Fruit fly (Drosophila melanogaster) ovary, adult (tissue): Measurements from ENCODE around the gene Rtc1.

Experiments
- CG17801 ChIP-seq: fragments of 200-800 bp; optimal IDR thresholded peaks from 2 replicates; lab custom pipeline; 2019; ENCODE audit warnings: missing biosample characterization, mild to moderate bottlenecking, missing genetic modification characterization, moderate library complexity; ENCODE audit not compliant: partially characterized antibody

Gene Rtc1

DNA sequence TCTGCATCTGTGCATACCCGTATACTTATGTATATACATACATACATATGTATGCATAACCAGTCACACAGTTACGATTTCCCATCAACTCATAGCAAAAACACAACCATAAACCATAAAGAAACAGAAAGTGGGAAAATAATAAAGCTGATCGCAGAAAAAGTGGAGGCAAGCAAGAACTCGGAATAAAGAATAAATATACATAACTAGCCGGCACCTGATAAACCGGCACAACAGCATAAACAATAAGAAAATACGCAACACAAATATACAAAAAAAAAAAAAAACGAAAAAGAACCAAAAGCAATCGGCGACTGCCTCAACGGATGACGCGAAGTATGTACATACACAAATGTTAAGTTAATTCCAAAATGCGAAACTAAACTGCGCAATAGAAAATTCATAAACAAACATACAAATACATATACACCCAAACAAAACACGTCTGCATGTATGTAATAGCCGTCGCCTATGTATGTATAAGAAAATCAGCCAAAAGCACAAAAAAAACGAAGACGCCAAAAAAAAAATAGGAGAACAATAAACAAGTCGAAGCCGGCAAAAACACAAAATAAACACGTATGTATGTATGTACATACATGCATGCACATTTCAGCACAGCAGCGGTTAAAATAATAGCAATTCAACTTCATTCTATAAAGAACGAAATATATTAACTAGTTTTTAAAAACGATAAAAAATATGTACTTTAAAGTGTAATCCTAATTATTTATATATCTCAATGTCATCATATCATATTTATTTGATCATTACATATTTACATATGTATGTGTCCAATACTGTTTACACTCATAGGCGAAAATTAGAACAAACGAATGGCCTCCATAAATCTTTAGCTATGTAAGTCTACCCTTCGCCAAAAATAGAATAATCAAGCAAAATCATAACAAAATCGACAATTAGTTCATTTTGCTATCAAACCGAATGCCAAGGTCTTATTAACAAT lies 7.8 kb upstream of the Rtc1 start:
- peak; percentile 53 for TF ChIP-seq CG17801 (GFP tag; lab: Kevin White, UChicago)

DNA sequence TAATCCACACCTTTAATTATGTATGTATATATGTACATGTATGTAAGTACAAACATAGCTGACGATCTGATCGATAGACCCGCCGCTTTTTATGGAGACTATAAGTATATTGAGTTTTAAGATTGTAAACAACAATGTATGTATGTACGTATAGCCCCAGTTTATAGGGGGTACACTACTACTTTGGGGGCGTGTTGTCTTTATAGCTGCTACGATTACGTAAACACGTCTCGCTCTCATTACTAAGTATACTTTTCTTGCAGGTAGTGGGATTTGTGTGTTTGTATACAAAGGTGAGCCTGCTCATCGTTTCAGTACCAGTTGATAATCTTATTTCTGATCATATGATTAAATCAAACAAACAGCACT lies 7.1 kb upstream of the Rtc1 start:
- peak; percentile 5 for TF ChIP-seq CG17801 (GFP tag; lab: Kevin White, UChicago)

- TF ChIP-seq CG17801 (GFP tag; lab: Kevin White, UChicago) = no peak
Observed at dm6 chrX:13752543-13753046, 4.4 kb upstream of the Rtc1 start.

DNA sequence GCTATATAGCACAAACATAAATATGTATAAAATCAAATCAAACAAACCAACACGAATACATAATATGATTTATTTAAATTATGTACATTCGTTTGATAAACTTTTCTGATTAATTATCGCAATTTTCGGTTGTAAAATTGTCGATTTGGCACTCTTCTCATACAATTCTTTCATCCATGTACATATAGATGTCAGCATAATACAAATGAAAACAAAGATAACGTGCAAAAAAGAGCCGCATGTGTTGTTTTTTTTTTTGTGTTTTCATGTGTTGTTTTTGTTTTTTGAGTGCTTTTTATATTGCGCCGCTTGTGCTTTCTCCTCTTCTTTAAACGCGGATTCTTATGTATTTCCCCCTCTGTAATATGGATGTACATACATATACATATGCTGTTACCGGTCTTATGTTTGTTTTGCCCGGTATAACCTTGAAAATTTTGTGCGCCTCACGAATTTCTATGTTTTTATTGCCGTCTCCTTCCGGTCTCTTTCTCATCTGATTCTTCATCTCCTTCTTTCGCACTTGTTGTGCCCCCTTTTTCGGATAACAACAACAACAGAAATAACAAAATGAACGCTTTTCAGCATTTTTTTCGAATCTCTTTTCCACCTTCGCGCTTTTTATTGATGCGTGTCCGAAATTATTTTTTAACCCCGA lies 3.7 kb upstream of the Rtc1 start:
- TF ChIP-seq CG17801 (GFP tag; lab: Kevin White, UChicago) = no peak

DNA sequence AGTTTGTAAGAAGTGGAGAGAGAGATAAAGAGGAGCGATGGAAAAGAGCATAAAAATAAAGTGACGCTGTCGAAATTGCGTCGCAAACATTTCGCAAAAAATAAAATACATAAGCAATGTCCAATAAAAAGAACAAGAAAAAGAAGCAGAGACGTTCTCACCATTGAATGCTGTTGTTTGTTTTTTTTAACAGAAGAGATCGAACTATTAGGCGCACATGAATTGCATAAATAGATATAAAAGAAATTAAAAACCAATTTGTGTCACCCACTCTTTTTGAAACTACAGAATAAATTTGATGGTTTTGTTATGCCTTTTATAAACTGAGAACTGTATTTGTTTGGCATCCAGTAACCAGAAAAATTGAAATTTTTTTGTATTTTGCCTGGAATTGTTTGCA lies 3.2 kb upstream of the Rtc1 start:
- TF ChIP-seq CG17801 (GFP tag; lab: Kevin White, UChicago) = peak; percentile 39

DNA sequence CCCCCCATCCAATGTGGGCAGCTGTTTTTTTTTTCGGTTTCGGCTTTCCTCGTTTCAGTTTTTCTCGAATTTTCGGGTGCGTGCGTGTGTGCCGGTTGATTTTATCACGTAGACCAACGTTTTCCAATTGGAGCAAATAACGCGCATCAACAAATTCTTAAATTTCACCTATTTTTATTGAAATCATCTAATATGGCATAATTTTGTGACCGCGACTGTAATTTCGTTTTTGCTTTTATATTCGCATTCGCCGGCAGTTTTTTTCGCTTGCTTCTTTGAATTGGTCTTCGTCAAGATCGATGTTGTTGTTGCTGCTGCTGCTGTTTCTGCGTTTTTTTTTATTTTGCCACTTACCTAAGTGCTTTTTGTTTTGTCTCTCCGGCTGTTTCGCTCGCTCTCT lies 2.5 kb upstream of the Rtc1 start:
- peak; percentile 85 for TF ChIP-seq CG17801 (GFP tag; lab: Kevin White, UChicago)

- peak; percentile 3 for TF ChIP-seq CG17801 (GFP tag; lab: Kevin White, UChicago)
Observed at dm6 chrX:13755152-13755557, 1.8 kb upstream of the Rtc1 start, which contains the start of gene Pdcd4. TSS of gene Pdcd4 (minus strand) at chrX:13755406.

dm6 chrX:13758989-13759549 lies 2.1 kb downstream of the Rtc1 start, which contains the start of gene Yp3:
TSS of gene Yp3 (plus strand) at chrX:13759546.
- TF ChIP-seq CG17801 (GFP tag; lab: Kevin White, UChicago) = peak; percentile 53

dm6 chrX:13761762-13762371 lies 4.9 kb downstream of the Rtc1 start:
- no peak for TF ChIP-seq CG17801 (GFP tag; lab: Kevin White, UChicago)

dm6 chrX:13762372-13762883 lies 5.4 kb downstream of the Rtc1 start, which contains the start of gene rdgB:
TSS of gene rdgB (plus strand) at chrX:13762752.
- peak; percentile 86 for TF ChIP-seq CG17801 (GFP tag; lab: Kevin White, UChicago)

DNA sequence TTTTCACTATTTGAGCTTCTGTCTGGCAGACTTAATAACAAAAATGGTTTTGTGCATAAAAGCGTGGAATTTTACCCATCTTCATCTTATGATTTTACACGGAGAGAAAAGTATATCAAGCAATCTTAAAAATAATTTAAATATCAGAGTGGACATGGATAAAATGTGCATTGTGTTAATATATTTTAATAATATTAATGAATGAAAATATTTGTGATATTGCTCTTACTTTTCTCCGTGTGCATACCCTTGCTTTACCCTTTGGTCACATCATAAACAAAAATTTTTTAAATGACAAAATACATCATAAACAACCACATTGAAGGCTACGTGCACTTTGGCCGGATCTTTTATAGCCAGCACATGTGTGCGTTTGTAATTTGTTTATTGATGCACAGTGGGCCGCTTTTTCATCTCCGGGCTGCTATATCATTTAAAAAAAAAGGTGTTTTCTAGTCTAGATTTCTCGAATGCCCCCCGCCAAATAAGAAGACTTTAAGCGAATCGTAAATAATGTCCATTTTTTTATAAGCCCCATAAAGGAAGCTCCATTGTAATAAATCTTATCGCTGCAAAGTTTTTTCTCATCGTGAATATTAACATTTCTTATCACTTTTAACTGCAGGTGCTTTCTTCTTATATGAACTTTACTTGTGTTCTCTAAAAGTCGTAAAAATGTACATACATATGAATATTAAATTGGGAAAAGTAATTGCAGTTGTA lies 7.6 kb downstream of the Rtc1 start:
- TF ChIP-seq CG17801 (GFP tag; lab: Kevin White, UChicago) = peak; percentile 51

DNA sequence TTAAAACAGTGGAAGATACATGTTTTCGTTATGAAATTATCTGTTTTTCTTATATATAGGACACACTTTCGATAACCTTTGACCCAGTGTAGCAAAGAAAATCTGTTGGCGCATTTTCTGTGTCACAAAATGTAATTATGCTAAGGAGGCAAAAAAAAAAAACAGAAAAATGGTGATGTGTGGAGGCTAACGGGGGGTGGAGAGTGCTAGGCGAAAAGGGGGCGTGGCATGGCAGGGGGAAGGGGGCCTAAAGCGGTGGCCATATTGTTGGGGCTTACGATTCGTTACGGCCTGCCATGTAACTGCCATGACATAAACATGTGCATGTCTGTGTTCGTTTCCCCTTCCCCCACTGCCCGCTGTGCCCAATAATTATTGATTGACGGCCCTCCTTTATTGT lies 8.2 kb downstream of the Rtc1 start:
- TF ChIP-seq CG17801 (GFP tag; lab: Kevin White, UChicago) = no peak

DNA sequence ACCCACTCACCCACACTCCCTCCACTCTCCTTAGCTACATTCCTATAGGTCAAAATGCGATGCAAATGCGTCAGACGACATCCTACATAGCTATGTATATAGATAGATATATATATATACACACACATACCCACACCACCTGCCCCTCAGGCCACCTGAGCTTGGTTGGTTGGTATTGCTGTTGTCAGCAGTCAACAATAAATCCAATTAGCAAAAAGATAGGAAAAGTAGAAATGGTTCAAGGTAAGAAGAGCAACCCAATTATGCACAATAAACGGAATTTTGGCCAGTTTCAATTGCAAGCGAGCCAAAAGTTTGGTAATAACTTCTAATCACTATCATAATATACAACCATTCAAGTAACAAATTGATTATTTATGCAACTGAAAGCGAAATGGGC lies 9.5 kb downstream of the Rtc1 start:
- TF ChIP-seq CG17801 (GFP tag; lab: Kevin White, UChicago) = no peak

dm6 chrX:13770768-13771167 lies 13.8 kb downstream of the Rtc1 start:
- TF ChIP-seq CG17801 (GFP tag; lab: Kevin White, UChicago) = no peak
